Worm (Caenorhabditis elegans) whole organism, late embryonic: ENCODE measurements around the gene rpc-1.

Experiments used
- C08G9.2 ChIP-seq: sonication (generic microtip); optimal IDR thresholded peaks from 2 replicates; lab custom pipeline; 2016; ENCODE audit warnings: mild to moderate bottlenecking, missing genetic modification characterization, moderate library complexity, missing compliant biosample characterization
- ceh-45 ChIP-seq: fragments of 200-800 bp; sonication (Bioruptor generic); IDR thresholded peaks from 2 replicates; pipeline ENCODE4 v1.3.6; 2022; ENCODE audit warnings: missing genetic modification reagents, missing genetic modification characterization, missing compliant biosample characterization
- dve-1 ChIP-seq: sonication (generic microtip); optimal IDR thresholded peaks from 2 replicates; lab custom pipeline; 2017; ENCODE audit warnings: antibody characterized with exemption, mild to moderate bottlenecking, missing genetic modification characterization, missing compliant biosample characterization
- eyg-1 ChIP-seq: sonication (generic microtip); optimal IDR thresholded peaks from 2 replicates; lab custom pipeline; 2016; ENCODE audit warnings: missing genotype, missing genetic modification characterization, missing compliant biosample characterization
- hlh-15 ChIP-seq: sonication (generic microtip); optimal IDR thresholded peaks from 2 replicates; lab custom pipeline; 2016; ENCODE audit warnings: missing genetic modification characterization, missing compliant biosample characterization
- nfya-1 ChIP-seq: sonication (generic microtip); optimal IDR thresholded peaks from 2 replicates; lab custom pipeline; 2017; ENCODE audit warnings: missing genetic modification characterization, mild to moderate bottlenecking, missing compliant biosample characterization, antibody characterized with exemption, moderate library complexity
- pqm-1 ChIP-seq: sonication (generic microtip); optimal IDR thresholded peaks from 2 replicates; lab custom pipeline; 2016; ENCODE audit warnings: missing genetic modification characterization, missing compliant biosample characterization

DNA sequence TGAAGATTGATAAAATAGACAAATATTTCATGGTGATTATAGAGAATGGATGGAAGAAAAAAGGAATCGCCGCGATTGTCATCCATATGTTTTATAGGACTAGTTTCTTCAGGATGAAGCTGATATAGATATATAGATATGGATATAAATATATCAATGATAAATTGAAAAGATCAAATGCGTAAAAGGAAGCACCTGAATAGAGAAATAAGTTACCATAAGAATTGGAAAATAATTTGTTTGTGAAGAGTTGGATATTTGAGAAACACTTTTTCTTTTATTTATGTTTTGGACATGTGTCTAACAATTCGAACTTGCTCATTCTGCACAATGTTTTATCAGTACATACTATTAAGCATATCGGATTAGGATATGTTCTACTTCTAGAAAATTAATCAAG, 22.5 kb upstream of the rpc-1 start, which contains the start of gene C42D4.13:
- TF ChIP-seq ceh-45 (GFP tag; lab: Robert Waterston, UW) = no peak
- TF ChIP-seq pqm-1 (tag; lab: Kevin White, UChicago) = no peak
- no peak for TF ChIP-seq C08G9.2 (tag; lab: Kevin White, UChicago)
- TF ChIP-seq nfya-1 = no peak
- no peak for TF ChIP-seq dve-1 (tag; lab: Kevin White, UChicago)
- TF ChIP-seq eyg-1 (tag; lab: Kevin White, UChicago) = no peak
- no peak for TF ChIP-seq hlh-15 (tag; lab: Kevin White, UChicago)
